Worm (Caenorhabditis elegans): ENCODE data around the gene W02F12.4.

The W02F12.4 gene

ce11 chrV:6658765-6659164, 48.0 kb downstream of the W02F12.4 start (continued):
- TF ChIP-seq eyg-1 (tag; optimal IDR thresholded peaks at IDR 0.05) = no peak
- TF ChIP-seq pax-1 (tag; optimal IDR thresholded peaks at IDR 0.05) = no peak
- peak; percentile 62 for TF ChIP-seq ceh-31 (tag; optimal IDR thresholded peaks at IDR 0.05)
- TF ChIP-seq pag-3 (tag; optimal IDR thresholded peaks at IDR 0.05; ENCODE audit: borderline replicate concordance) = no peak
- TF ChIP-seq elt-2 (tag; optimal IDR thresholded peaks at IDR 0.05) = no peak
- TF ChIP-seq nfya-1 (tag; optimal IDR thresholded peaks at IDR 0.05) = peak; percentile 14
- no peak for TF ChIP-seq K09A11.1 (tag; optimal IDR thresholded peaks at IDR 0.05; ENCODE audit: insufficient read depth)
- no peak for TF ChIP-seq ceh-19 (GFP tag; optimal IDR thresholded peaks at IDR 0.05)
- TF ChIP-seq dve-1 (tag; optimal IDR thresholded peaks at IDR 0.05) = no peak
- TF ChIP-seq ceh-34 (tag; optimal IDR thresholded peaks at IDR 0.05) = peak; percentile 42
- TF ChIP-seq ceh-22 (tag; optimal IDR thresholded peaks at IDR 0.05) = no peak
- no peak for TF ChIP-seq hlh-30 (tag; optimal IDR thresholded peaks at IDR 0.05; ENCODE audit: insufficient read depth)
- no peak for TF ChIP-seq zip-5 (tag; optimal IDR thresholded peaks at IDR 0.05)
- TF ChIP-seq ceh-2 (tag; optimal IDR thresholded peaks at IDR 0.05) = no peak
- TF ChIP-seq syd-9 (tag; optimal IDR thresholded peaks at IDR 0.05) = no peak
- no peak for TF ChIP-seq mec-3 (tag; optimal IDR thresholded peaks at IDR 0.05; ENCODE audit: borderline replicate concordance)
- no peak for TF ChIP-seq madf-2 (tag; optimal IDR thresholded peaks at IDR 0.05)
- no peak for TF ChIP-seq unc-55 (GFP tag; optimal IDR thresholded peaks at IDR 0.05)
- TF ChIP-seq ceh-48 (tag; optimal IDR thresholded peaks at IDR 0.05) = peak; percentile 82
- TF ChIP-seq sox-2 (GFP tag; IDR thresholded peaks at IDR 0.05) = no peak
- TF ChIP-seq pros-1 (tag; optimal IDR thresholded peaks at IDR 0.05) = no peak
- no peak for TF ChIP-seq gmeb-2 (tag; optimal IDR thresholded peaks at IDR 0.05)
- TF ChIP-seq sox-4 (tag; optimal IDR thresholded peaks at IDR 0.05) = no peak
- no peak for TF ChIP-seq hlh-8 (tag; optimal IDR thresholded peaks at IDR 0.05)
- TF ChIP-seq fkh-10 (GFP tag; optimal IDR thresholded peaks at IDR 0.05) = no peak
- TF ChIP-seq tbx-7 (tag; optimal IDR thresholded peaks at IDR 0.05) = no peak
- TF ChIP-seq unc-86 (tag; optimal IDR thresholded peaks at IDR 0.05) = no peak
- TF ChIP-seq hlh-15 (tag; optimal IDR thresholded peaks at IDR 0.05) = no peak
- TF ChIP-seq pqm-1 (tag; optimal IDR thresholded peaks at IDR 0.05) = no peak

ce11 chrV:6657532-6658259, 49.0 kb downstream of the W02F12.4 start:
- TF ChIP-seq tbx-7 (tag; optimal IDR thresholded peaks at IDR 0.05) (no peak), syd-9 (tag; optimal IDR thresholded peaks at IDR 0.05) (no peak), pat-9 (tag; optimal IDR thresholded peaks at IDR 0.05) (no peak), lim-6 (tag; optimal IDR thresholded peaks at IDR 0.05) (no peak), pros-1 (tag; optimal IDR thresholded peaks at IDR 0.05) (no peak), hlh-6 (tag; optimal IDR thresholded peaks at IDR 0.05) (no peak), ceh-45 (GFP tag; IDR thresholded peaks at IDR 0.05) (no peak), pax-1 (tag; optimal IDR thresholded peaks at IDR 0.05) (no peak), Y22D7AL.16 (tag; optimal IDR thresholded peaks at IDR 0.05) (no peak), tbx-2 (tag; optimal IDR thresholded peaks at IDR 0.05) (no peak), hlh-30 (tag; optimal IDR thresholded peaks at IDR 0.05; ENCODE audit: insufficient read depth) (no peak)

ce11 chrV:6656451-6657115, 50.2 kb downstream of the W02F12.4 start, which contains the start of gene snb-1:
snb-1 (minus strand) TSS chrV:6656501.
- TF ChIP-seq che-1 (tag; optimal IDR thresholded peaks at IDR 0.05) (no peak), unc-55 (GFP tag; optimal IDR thresholded peaks at IDR 0.05) (peak; percentile 72), hlh-30 (tag; optimal IDR thresholded peaks at IDR 0.05; ENCODE audit: insufficient read depth) (peak; percentile 33), dve-1 (tag; optimal IDR thresholded peaks at IDR 0.05) (peak; percentile 46), nfya-1 (tag; optimal IDR thresholded peaks at IDR 0.05) (peak; percentile 22), ceh-31 (tag; optimal IDR thresholded peaks at IDR 0.05) (peak; percentile 35), ceh-48 (tag; optimal IDR thresholded peaks at IDR 0.05) (peak; percentile 46), elt-2 (tag; optimal IDR thresholded peaks at IDR 0.05) (no peak)

Data from whole organism, late embryonic.